Fruit fly (Drosophila melanogaster) whole organism, embryonic: ENCODE data around the gene Syx5.

Experiments used
- Ada2b ChIP-seq: fragments of 200-800 bp; sonication (Bioruptor generic); IDR thresholded peaks from 2 replicates; pipeline ENCODE4 v1.3.6; 2022; ENCODE audit warnings: missing biosample characterization, missing genetic modification characterization
- BEAF-32 ChIP-seq: fragments of 200-800 bp; sonication (Bioruptor generic); optimal IDR thresholded peaks from 3 replicates; lab custom pipeline; 2017; ENCODE audit warnings: missing biosample characterization, missing genetic modification characterization, mild to moderate bottlenecking, moderate library complexity, missing genetic modification reagents
- CG10209 ChIP-seq: fragments of 200-800 bp; sonication (Bioruptor generic); optimal IDR thresholded peaks from 3 replicates; lab custom pipeline; 2017; ENCODE audit warnings: missing biosample characterization, mild to moderate bottlenecking, missing genetic modification characterization, missing genetic modification reagents
- CG10267 ChIP-seq: fragments of 200-800 bp; sonication (Bioruptor generic); optimal IDR thresholded peaks from 2 replicates; lab custom pipeline; 2018; ENCODE audit warnings: missing biosample characterization, mild to moderate bottlenecking, missing genetic modification characterization, moderate library complexity
- CG10274 ChIP-seq: fragments of 200-800 bp; sonication (Bioruptor generic); optimal IDR thresholded peaks from 3 replicates; lab custom pipeline; 2017; ENCODE audit warnings: missing biosample characterization, mild to moderate bottlenecking, missing genetic modification characterization
- CG10366 ChIP-seq: fragments of 200-800 bp; sonication (Bioruptor generic); IDR thresholded peaks from 2 replicates; pipeline ENCODE4 v1.3.6; 2022; ENCODE audit warnings: missing biosample characterization, missing genetic modification characterization
- CG11695 ChIP-seq: fragments of 200-800 bp; sonication (Bioruptor generic); IDR thresholded peaks from 3 replicates; pipeline ENCODE4 v1.3.6; 2022; ENCODE audit warnings: missing biosample characterization, missing genetic modification characterization
- CG12942 ChIP-seq: fragments of 200-800 bp; sonication (Bioruptor generic); optimal IDR thresholded peaks from 3 replicates; lab custom pipeline; 2016; ENCODE audit warnings: missing biosample characterization, missing genetic modification characterization
- CG13424 ChIP-seq: fragments of 200-800 bp; sonication (Bioruptor generic); optimal IDR thresholded peaks from 2 replicates; lab custom pipeline; 2019; ENCODE audit warnings: missing biosample characterization, mild to moderate bottlenecking, missing genetic modification characterization, moderate library complexity
- CG14050 ChIP-seq: fragments of 200-800 bp; sonication (Bioruptor generic); IDR thresholded peaks from 3 replicates; pipeline ENCODE4 v1.3.6; 2022; ENCODE audit warnings: missing biosample characterization, missing genetic modification characterization
- CG14441 ChIP-seq: fragments of 200-800 bp; sonication (Bioruptor generic); IDR thresholded peaks from 2 replicates; pipeline ENCODE4 v1.3.6; 2022; ENCODE audit warnings: missing biosample characterization, missing genetic modification characterization
- CG16815 ChIP-seq: fragments of 200-800 bp; sonication (Bioruptor generic); optimal IDR thresholded peaks from 3 replicates; lab custom pipeline; 2017; ENCODE audit warnings: missing biosample characterization, mild to moderate bottlenecking, missing genetic modification characterization
- CG3281 ChIP-seq: fragments of 200-800 bp; sonication (Bioruptor generic); optimal IDR thresholded peaks from 3 replicates; lab custom pipeline; 2017; ENCODE audit warnings: missing biosample characterization, mild to moderate bottlenecking, missing genetic modification characterization
- CG33557 ChIP-seq: fragments of 200-800 bp; sonication (Bioruptor generic); optimal IDR thresholded peaks from 2 replicates; lab custom pipeline; 2019; ENCODE audit warnings: missing biosample characterization, mild to moderate bottlenecking, missing genetic modification characterization, moderate library complexity
- CG3407 ChIP-seq: fragments of 200-800 bp; sonication (Bioruptor generic); optimal IDR thresholded peaks from 2 replicates; lab custom pipeline; 2018; ENCODE audit warnings: missing biosample characterization, mild to moderate bottlenecking, missing genetic modification characterization
- CG34422 ChIP-seq: fragments of 200-800 bp; sonication (Bioruptor generic); IDR thresholded peaks from 3 replicates; pipeline ENCODE4 v1.3.6; 2022; ENCODE audit warnings: missing biosample characterization, missing genetic modification characterization
- CG3847 ChIP-seq: fragments of 200-800 bp; sonication (Bioruptor generic); IDR thresholded peaks from 2 replicates; pipeline ENCODE4 v1.3.6; 2022; ENCODE audit warnings: missing biosample characterization, missing genetic modification characterization
- CG6272 ChIP-seq: fragments of 200-800 bp; sonication (Bioruptor generic); IDR thresholded peaks from 2 replicates; pipeline ENCODE4 v1.3.6; 2022; ENCODE audit warnings: missing biosample characterization, missing genetic modification characterization
- CG7372 ChIP-seq: fragments of 200-800 bp; sonication (Bioruptor generic); IDR thresholded peaks from 2 replicates; pipeline ENCODE4 v1.3.6; 2022; ENCODE audit warnings: missing biosample characterization, missing genetic modification characterization
- CG7786 ChIP-seq: fragments of 200-800 bp; sonication (Bioruptor generic); optimal IDR thresholded peaks from 2 replicates; lab custom pipeline; 2016; ENCODE audit warnings: missing biosample characterization, missing genetic modification characterization
- D19B ChIP-seq: fragments of 200-800 bp; sonication (Bioruptor generic); optimal IDR thresholded peaks from 2 replicates; lab custom pipeline; 2017; ENCODE audit warnings: missing biosample characterization, mild to moderate bottlenecking, missing genetic modification characterization
- Dfd ChIP-seq, 2 experiments: fragments of >200 bp; optimal IDR thresholded peaks; 2 replicates each; lab custom pipeline; 2017; ENCODE audit warnings: missing biosample characterization in 2 of 2, missing genetic modification characterization in 2 of 2
- Dref ChIP-seq: fragments of 200-800 bp; sonication (Bioruptor generic); IDR thresholded peaks from 2 replicates; pipeline ENCODE4 v1.3.6; 2022; ENCODE audit warnings: missing biosample characterization, missing genetic modification characterization
- Drgx ChIP-seq: fragments of 200-800 bp; sonication (Bioruptor generic); IDR thresholded peaks from 2 replicates; pipeline ENCODE4 v1.3.6; 2022; ENCODE audit warnings: missing biosample characterization, missing genetic modification characterization
- H15 ChIP-seq: fragments of 200-800 bp; sonication (Bioruptor generic); IDR thresholded peaks from 3 replicates; pipeline ENCODE4 v1.3.6; 2022; ENCODE audit warnings: missing biosample characterization, missing genetic modification characterization
- HmgD ChIP-seq: fragments of 200-800 bp; sonication (Bioruptor generic); optimal IDR thresholded peaks from 3 replicates; lab custom pipeline; 2016; ENCODE audit warnings: missing biosample characterization, missing genetic modification characterization
- Xbp1 ChIP-seq: fragments of 200-800 bp; sonication (Bioruptor generic); optimal IDR thresholded peaks from 3 replicates; lab custom pipeline; 2016; ENCODE audit warnings: missing biosample characterization, mild to moderate bottlenecking, missing genetic modification characterization
- al ChIP-seq: fragments of 200-800 bp; sonication (Bioruptor generic); IDR thresholded peaks from 2 replicates; pipeline ENCODE4 v1.3.6; 2022; ENCODE audit warnings: missing biosample characterization, missing genetic modification characterization
- aop ChIP-seq: fragments of 200-800 bp; sonication (Bioruptor generic); IDR thresholded peaks from 2 replicates; pipeline ENCODE4 v1.3.6; 2022; ENCODE audit warnings: missing biosample characterization, missing genetic modification characterization
- bab2 ChIP-seq: fragments of 200-800 bp; sonication (Bioruptor generic); optimal IDR thresholded peaks from 2 replicates; lab custom pipeline; 2016; ENCODE audit warnings: missing biosample characterization, missing genetic modification characterization
- cad ChIP-seq: fragments of >200 bp; optimal IDR thresholded peaks from 2 replicates; lab custom pipeline; 2017; ENCODE audit warnings: missing biosample characterization, missing genetic modification characterization
- danr ChIP-seq: fragments of 200-800 bp; sonication (Bioruptor generic); IDR thresholded peaks from 2 replicates; pipeline ENCODE4 v1.3.6; 2022; ENCODE audit warnings: missing biosample characterization, missing genetic modification characterization
- dmrt11E ChIP-seq: fragments of 200-800 bp; sonication (Bioruptor generic); optimal IDR thresholded peaks from 3 replicates; lab custom pipeline; 2018; ENCODE audit warnings: missing biosample characterization, mild to moderate bottlenecking, missing genetic modification characterization, moderate library complexity
- en ChIP-seq: fragments of 200-800 bp; sonication (Bioruptor generic); optimal IDR thresholded peaks from 2 replicates; lab custom pipeline; 2016; ENCODE audit warnings: missing biosample characterization, missing genetic modification characterization
- eve ChIP-seq, 2 experiments: fragments of >200 bp; optimal IDR thresholded peaks; 2 replicates each; lab custom pipeline; 2017; ENCODE audit warnings: missing biosample characterization in 2 of 2, missing genetic modification characterization in 2 of 2
- fd64A ChIP-seq: fragments of 200-800 bp; sonication (Bioruptor generic); optimal IDR thresholded peaks from 3 replicates; lab custom pipeline; 2018; ENCODE audit warnings: missing biosample characterization, mild to moderate bottlenecking, missing genetic modification characterization
- gro ChIP-seq: fragments of 200-800 bp; sonication (Bioruptor generic); optimal IDR thresholded peaks from 2 replicates; lab custom pipeline; 2016; ENCODE audit warnings: missing biosample characterization, missing genetic modification characterization
- lbe ChIP-seq: fragments of 200-800 bp; sonication (Bioruptor generic); optimal IDR thresholded peaks from 2 replicates; lab custom pipeline; 2016; ENCODE audit warnings: missing biosample characterization, mild to moderate bottlenecking, missing genetic modification characterization
- lola ChIP-seq, 3 experiments: fragments of >200 bp in 2 of 3; fragments of 200-800 bp in 1 of 3; sonication (Bioruptor generic) in 1 of 3; optimal IDR thresholded peaks; 2 replicates each; lab custom pipeline; 2017 to 2019; ENCODE audit warnings: missing biosample characterization in 3 of 3, missing genetic modification characterization in 3 of 3, mild to moderate bottlenecking in 1 of 3, moderate library complexity in 1 of 3
- mirr ChIP-seq: fragments of 200-800 bp; sonication (Bioruptor generic); optimal IDR thresholded peaks from 3 replicates; lab custom pipeline; 2018; ENCODE audit warnings: missing biosample characterization, mild to moderate bottlenecking, missing genetic modification characterization
- nerfin-1 ChIP-seq: fragments of 200-800 bp; sonication (Bioruptor generic); optimal IDR thresholded peaks from 3 replicates; lab custom pipeline; 2019; ENCODE audit warnings: missing biosample characterization, mild to moderate bottlenecking, missing genetic modification characterization, moderate library complexity
- pita ChIP-seq: fragments of 200-800 bp; sonication (Bioruptor generic); optimal IDR thresholded peaks from 2 replicates; lab custom pipeline; 2017; ENCODE audit warnings: missing biosample characterization, mild to moderate bottlenecking, missing genetic modification characterization
- psq ChIP-seq: fragments of 200-800 bp; sonication (Bioruptor generic); optimal IDR thresholded peaks from 2 replicates; lab custom pipeline; 2017; ENCODE audit warnings: missing biosample characterization, missing genetic modification characterization
- pzg ChIP-seq: fragments of 200-800 bp; sonication (Bioruptor generic); optimal IDR thresholded peaks from 3 replicates; lab custom pipeline; 2018; ENCODE audit warnings: missing biosample characterization, mild to moderate bottlenecking, missing genetic modification characterization, moderate library complexity
- sim ChIP-seq: fragments of 200-800 bp; sonication (Bioruptor generic); IDR thresholded peaks from 2 replicates; pipeline ENCODE4 v1.3.6; 2022; ENCODE audit warnings: missing biosample characterization, missing genetic modification characterization
- tap ChIP-seq: fragments of 200-800 bp; optimal IDR thresholded peaks from 3 replicates; lab custom pipeline; 2019; ENCODE audit warnings: missing biosample characterization, mild to moderate bottlenecking, missing genetic modification characterization, moderate library complexity
- tup ChIP-seq: fragments of 200-800 bp; sonication (Bioruptor generic); optimal IDR thresholded peaks from 2 replicates; lab custom pipeline; 2016; ENCODE audit warnings: missing biosample characterization, mild to moderate bottlenecking, missing genetic modification characterization, moderate library complexity
- vvl ChIP-seq: fragments of 200-800 bp; sonication (Bioruptor generic); IDR thresholded peaks from 2 replicates; pipeline ENCODE4 v1.3.6; 2022; ENCODE audit warnings: missing biosample characterization, missing genetic modification characterization
- yki ChIP-seq: fragments of >200 bp; optimal IDR thresholded peaks from 3 replicates; lab custom pipeline; 2018
- z ChIP-seq: fragments of 200-800 bp; sonication (Bioruptor generic); IDR thresholded peaks from 3 replicates; pipeline ENCODE4 v1.3.6; 2022; ENCODE audit warnings: missing biosample characterization, missing genetic modification characterization

Syx5 gene

DNA sequence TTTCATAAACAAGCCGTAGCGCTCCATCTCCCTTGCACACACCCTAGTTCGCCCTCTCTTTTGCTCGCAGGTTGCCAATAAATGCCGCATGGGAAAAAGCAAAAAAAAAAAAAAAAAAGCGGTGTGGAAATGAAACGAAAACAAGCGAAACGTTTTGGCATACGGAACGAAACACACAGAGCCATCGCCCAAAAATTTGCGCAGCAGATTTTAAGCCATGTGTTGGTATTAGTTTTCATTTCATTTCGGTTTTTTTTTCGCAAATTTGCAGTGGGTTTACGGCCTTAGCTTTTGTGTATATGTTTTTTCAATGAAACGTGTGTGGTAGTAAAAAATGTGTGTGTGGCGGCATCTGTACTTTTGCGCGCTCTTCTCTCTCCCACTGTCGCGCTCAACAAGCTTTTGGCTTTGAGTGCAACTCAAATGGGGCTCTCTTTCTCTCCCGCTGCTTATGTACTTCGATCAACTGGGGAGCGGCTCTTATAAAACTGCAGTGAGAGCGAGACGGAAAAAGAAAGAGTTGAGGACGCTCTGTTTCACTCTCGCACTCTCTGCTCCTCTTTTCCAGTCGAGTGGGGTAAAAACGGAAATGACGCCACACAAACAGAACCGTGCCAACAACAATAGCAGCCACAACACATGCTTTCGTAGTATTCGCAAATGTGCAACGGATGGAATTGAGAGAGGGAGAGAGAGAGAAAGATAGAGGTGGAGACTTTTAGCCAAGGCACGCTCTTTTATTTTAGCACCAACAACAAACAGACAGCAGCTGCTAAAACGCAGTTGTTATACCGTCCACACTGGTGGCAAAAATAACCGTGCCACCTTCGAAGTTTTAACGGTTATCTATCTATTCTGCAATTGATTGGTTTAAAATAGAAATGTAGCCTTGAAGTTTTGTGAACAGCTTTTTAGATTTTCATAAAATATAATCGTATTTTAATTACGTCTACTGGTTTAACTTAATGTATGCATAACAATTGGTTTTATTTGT, 22.5 kb upstream of the Syx5 start (continued):
- TF ChIP-seq cad (GFP tag; lab: Kevin White, UChicago) (peak; percentile 28), Xbp1 (GFP tag; lab: Kevin White, UChicago) (peak; percentile 36), tap (no peak), mirr (GFP tag; lab: Kevin White, UChicago) (peak; percentile 52), CG33557 (GFP tag; lab: Kevin White, UChicago) (no peak), CG7786 (peak; percentile 5), yki (lab: Kevin White, UChicago) (peak; percentile 63), pzg (no peak), Ada2b (GFP tag; lab: Robert Waterston, UW) (no peak), CG10274 (GFP tag; lab: Kevin White, UChicago) (no peak), dmrt11E (tag; lab: Kevin White, UChicago) (no peak), CG12942 (peak; percentile 23), CG10209 (GFP tag; lab: Kevin White, UChicago) (peak; percentile 25), en (GFP tag; lab: Kevin White, UChicago) (no peak), nerfin-1 (tag; lab: Kevin White, UChicago) (peak; percentile 75), CG7372 (no peak), CG10366 (GFP tag; lab: Robert Waterston, UW) (no peak), al (GFP tag; lab: Robert Waterston, UW) (no peak), sim (GFP tag; lab: Robert Waterston, UW) (no peak), CG6272 (GFP tag; lab: Robert Waterston, UW) (no peak), gro (GFP tag; lab: Kevin White, UChicago) (peak; percentile 3), CG34422 (GFP tag; lab: Robert Waterston, UW) (no peak), CG3407 (GFP tag; lab: Kevin White, UChicago) (no peak), BEAF-32 (no peak), tup (GFP tag; lab: Kevin White, UChicago) (no peak), CG16815 (GFP tag; lab: Kevin White, UChicago) (no peak), CG14441 (GFP tag; lab: Robert Waterston, UW) (no peak), bab2 (GFP tag; lab: Kevin White, UChicago) (no peak), danr (GFP tag; lab: Robert Waterston, UW) (no peak), H15 (GFP tag; lab: Robert Waterston, UW) (no peak), pita (GFP tag; lab: Kevin White, UChicago) (no peak), Dfd (GFP tag; optimal IDR thresholded peaks at IDR 0.05; lab: Kevin White, UChicago) (no peak), HmgD (no peak), aop (GFP tag; lab: Robert Waterston, UW) (no peak), CG13424 (peak; percentile 29), Drgx (no peak), CG11695 (no peak), lola (GFP tag; optimal IDR thresholded peaks at IDR 0.05; lab: Kevin White, UChicago) (no peak), lbe (peak; percentile 64), z (GFP tag; lab: Robert Waterston, UW) (no peak), fd64A (peak; percentile 73), CG14050 (GFP tag; lab: Robert Waterston, UW) (no peak), Dref (GFP tag; lab: Robert Waterston, UW) (no peak), CG3281 (GFP tag; lab: Kevin White, UChicago) (peak; percentile 83), vvl (GFP tag; lab: Robert Waterston, UW) (no peak), psq (GFP tag; lab: Kevin White, UChicago) (no peak), CG3847 (GFP tag; lab: Robert Waterston, UW) (no peak), CG10267 (tag; lab: Kevin White, UChicago) (no peak), D19B (GFP tag; lab: Kevin White, UChicago) (peak; percentile 46), eve (GFP tag; optimal IDR thresholded peaks at IDR 0.05; lab: Kevin White, UChicago) (peak in 1 of 2 experiments; percentile 85)
